Worm (Caenorhabditis elegans) whole organism, L4 larva: ENCODE data around the gene E02H4.4.

Experiments
- R02D3.7 ChIP-seq: fragments of 150-350 bp; sonication (generic microtip); optimal IDR thresholded peaks from 3 replicates; lab custom pipeline; 2014; ENCODE audit warnings: missing biosample characterization, missing genetic modification characterization
- T26A8.4 ChIP-seq: fragments of 200-800 bp; sonication (Bioruptor generic); IDR thresholded peaks from 2 replicates; pipeline ENCODE4 v1.3.6; 2022; ENCODE audit warnings: missing genetic modification characterization, missing compliant biosample characterization
- aha-1 ChIP-seq: fragments of 150-350 bp; peaks from one replicate; lab custom pipeline; 2014; ENCODE audit warnings: missing biosample characterization, missing genetic modification characterization
- lin-39 ChIP-seq: fragments of 150-350 bp; optimal IDR thresholded peaks from 2 replicates; lab custom pipeline; 2014; ENCODE audit warnings: missing biosample characterization, missing genetic modification reagents, missing genetic modification characterization
- nhr-77 ChIP-seq: fragments of 150-350 bp; optimal IDR thresholded peaks from 2 replicates; lab custom pipeline; 2014; ENCODE audit warnings: missing biosample characterization, missing genetic modification characterization
- unc-130 ChIP-seq: sonication (generic microtip); optimal IDR thresholded peaks from 2 replicates; lab custom pipeline; 2016; ENCODE audit warnings: missing genetic modification reagents, missing genetic modification characterization, missing compliant biosample characterization

ce11 chrX:14234366-14234765 lies 23.4 kb upstream of the E02H4.4 start, which contains the start of gene srg-36:
- TF ChIP-seq R02D3.7 (tag; lab: Kevin White, UChicago) (no peak), nhr-77 (tag; lab: Kevin White, UChicago) (no peak), lin-39 (tag; lab: Kevin White, UChicago) (no peak), aha-1 (tag; lab: Kevin White, UChicago) (no peak), T26A8.4 (no peak), unc-130 (GFP tag; lab: Kevin White, UChicago) (no peak)
